Worm (Caenorhabditis elegans) whole organism, L2 larva: ENCODE measurements around the gene F42G4.5.
A peak's percentile ranks its signal among the peaks of the same experiment; 100 is the strongest.

ENCODE experiments used
- C34F6.9 ChIP-seq: fragments of 150-350 bp; optimal IDR thresholded peaks from 2 replicates; lab custom pipeline; 2014; ENCODE audit warnings: missing biosample characterization, missing genetic modification characterization
- F13H6.1 ChIP-seq: sonication (generic microtip); optimal IDR thresholded peaks from 2 replicates; lab custom pipeline; 2016; ENCODE audit warnings: missing genetic modification characterization, missing compliant biosample characterization
- ZK546.5 ChIP-seq: sonication (generic microtip); optimal IDR thresholded peaks from 2 replicates; lab custom pipeline; 2017; ENCODE audit warnings: missing biosample characterization, missing genetic modification characterization
- aly-2 ChIP-seq: fragments of 150-350 bp; optimal IDR thresholded peaks from 2 replicates; lab custom pipeline; 2014; ENCODE audit warnings: missing biosample characterization, missing genetic modification characterization
- blmp-1 ChIP-seq: sonication (generic microtip); optimal IDR thresholded peaks from 2 replicates; lab custom pipeline; 2017; ENCODE audit warnings: missing genetic modification characterization, mild to moderate bottlenecking, missing compliant biosample characterization, antibody characterized with exemption, moderate library complexity; ENCODE audit not compliant: insufficient read depth
- ceh-82 ChIP-seq: fragments of 150-350 bp; optimal IDR thresholded peaks from 2 replicates; lab custom pipeline; 2014; ENCODE audit warnings: missing biosample characterization, missing genetic modification characterization
- crh-2 ChIP-seq: sonication (generic microtip); optimal IDR thresholded peaks from 2 replicates; lab custom pipeline; 2017; ENCODE audit warnings: missing biosample characterization, missing genetic modification characterization
- dmd-4 ChIP-seq: sonication (generic microtip); optimal IDR thresholded peaks from 2 replicates; lab custom pipeline; 2017; ENCODE audit warnings: missing biosample characterization, missing genetic modification characterization
- elt-1 ChIP-seq: fragments of 150-350 bp; optimal IDR thresholded peaks from 2 replicates; lab custom pipeline; 2014; ENCODE audit warnings: missing biosample characterization, missing genetic modification characterization
- fos-1 ChIP-seq: fragments of 150-350 bp; optimal IDR thresholded peaks from 2 replicates; lab custom pipeline; 2014; ENCODE audit warnings: missing biosample characterization, missing genetic modification characterization
- gmeb-1 ChIP-seq: fragments of 150-350 bp; optimal IDR thresholded peaks from 2 replicates; lab custom pipeline; 2014; ENCODE audit warnings: missing biosample characterization, missing genetic modification characterization
- lin-11 ChIP-seq: fragments of 150-350 bp; sonication (generic microtip); optimal IDR thresholded peaks from 2 replicates; lab custom pipeline; 2014; ENCODE audit warnings: missing biosample characterization, missing genetic modification characterization, inconsistent platforms, mixed read lengths
- lin-39 ChIP-seq: fragments of 150-350 bp; optimal IDR thresholded peaks from 2 replicates; lab custom pipeline; 2014; ENCODE audit warnings: missing biosample characterization, missing genetic modification reagents, missing genetic modification characterization
- lsy-2 ChIP-seq, 2 experiments: fragments of 150-350 bp in 1 of 2; sonication (generic microtip) in 1 of 2; optimal IDR thresholded peaks; 2 replicates each; lab custom pipeline; 2014 to 2017; ENCODE audit warnings: missing biosample characterization in 2 of 2, missing genetic modification characterization in 2 of 2
- mbf-1 ChIP-seq: sonication (generic microtip); optimal IDR thresholded peaks from 2 replicates; lab custom pipeline; 2017; ENCODE audit warnings: missing biosample characterization, missing genetic modification characterization
- mdl-1 ChIP-seq, 2 experiments: fragments of 150-350 bp in 1 of 2; sonication (generic microtip) in 1 of 2; optimal IDR thresholded peaks; 2 replicates each; lab custom pipeline; 2017; ENCODE audit warnings: missing biosample characterization in 2 of 2, missing genetic modification characterization in 2 of 2
- nhr-12 ChIP-seq: fragments of 150-350 bp; optimal IDR thresholded peaks from 2 replicates; lab custom pipeline; 2014; ENCODE audit warnings: missing biosample characterization, missing genetic modification characterization
- nhr-129 ChIP-seq: fragments of 150-350 bp; optimal IDR thresholded peaks from 2 replicates; lab custom pipeline; 2014; ENCODE audit warnings: missing biosample characterization, missing genetic modification characterization
- nhr-21 ChIP-seq: fragments of 150-350 bp; optimal IDR thresholded peaks from 2 replicates; lab custom pipeline; 2014; ENCODE audit warnings: missing biosample characterization, missing genetic modification characterization
- peb-1 ChIP-seq: fragments of 150-350 bp; optimal IDR thresholded peaks from 2 replicates; lab custom pipeline; 2014; ENCODE audit warnings: missing biosample characterization, missing genetic modification characterization
- sem-4 ChIP-seq: fragments of 150-350 bp; optimal IDR thresholded peaks from 2 replicates; lab custom pipeline; 2014; ENCODE audit warnings: missing biosample characterization, missing genetic modification reagents, missing genetic modification characterization
- skn-1 ChIP-seq: sonication (generic microtip); optimal IDR thresholded peaks from 2 replicates; lab custom pipeline; 2017; ENCODE audit warnings: missing biosample characterization, missing genetic modification characterization
- sma-3 ChIP-seq: sonication (generic microtip); optimal IDR thresholded peaks from 2 replicates; lab custom pipeline; 2016; ENCODE audit warnings: missing genetic modification reagents, missing genetic modification characterization, missing compliant biosample characterization
- sma-9 ChIP-seq, 2 experiments: fragments of 150-350 bp in 1 of 2; sonication (generic microtip) in 1 of 2; optimal IDR thresholded peaks; 2 replicates each; lab custom pipeline; 2014 to 2016; ENCODE audit warnings: missing genetic modification characterization in 2 of 2, mild to moderate bottlenecking in 1 of 2, missing biosample characterization in 1 of 2, missing compliant biosample characterization in 1 of 2, missing genetic modification reagents in 1 of 2, moderate library complexity in 1 of 2
- snpc-4 ChIP-seq: fragments of 150-350 bp; optimal IDR thresholded peaks from 2 replicates; lab custom pipeline; 2014; ENCODE audit warnings: missing biosample characterization, missing genetic modification characterization
- unc-55 ChIP-seq: fragments of 150-350 bp; sonication (generic microtip); optimal IDR thresholded peaks from 3 replicates; lab custom pipeline; 2014; ENCODE audit warnings: missing biosample characterization, missing genetic modification reagents, missing genetic modification characterization
- unc-62 ChIP-seq: fragments of 150-350 bp; optimal IDR thresholded peaks from 2 replicates; lab custom pipeline; 2014; ENCODE audit warnings: missing biosample characterization, missing genetic modification reagents, missing genetic modification characterization
- zag-1 ChIP-seq: fragments of 150-350 bp; optimal IDR thresholded peaks from 2 replicates; lab custom pipeline; 2014; ENCODE audit warnings: missing biosample characterization, missing genetic modification characterization
- ztf-11 ChIP-seq: sonication (generic microtip); optimal IDR thresholded peaks from 2 replicates; lab custom pipeline; 2017; ENCODE audit warnings: missing biosample characterization, missing genetic modification characterization
- ztf-4 ChIP-seq: fragments of 150-350 bp; optimal IDR thresholded peaks from 2 replicates; lab custom pipeline; 2014; ENCODE audit warnings: missing biosample characterization, missing genetic modification characterization

The F42G4.5 gene

ce11 chrII:13116710-13117109 lies 43.4 kb downstream of the F42G4.5 start, which contains the start of gene rict-1:
Gene rict-1, minus strand, starts transcription at chrII:13116810.
- TF ChIP-seq lin-11 (tag; lab: Kevin White, UChicago) (no peak), nhr-129 (tag; lab: Kevin White, UChicago) (no peak), unc-55 (GFP tag; lab: Kevin White, UChicago) (no peak), F13H6.1 (tag; lab: Kevin White, UChicago) (no peak), zag-1 (tag; lab: Kevin White, UChicago) (no peak), snpc-4 (no peak), ceh-82 (no peak), skn-1 (tag; lab: Kevin White, UChicago) (no peak), crh-2 (tag; lab: Kevin White, UChicago) (no peak), ZK546.5 (tag; lab: Kevin White, UChicago) (no peak), sma-3 (GFP tag; lab: Kevin White, UChicago) (no peak), mbf-1 (tag; lab: Kevin White, UChicago) (no peak), ztf-4 (tag; lab: Kevin White, UChicago) (no peak), nhr-12 (tag; lab: Kevin White, UChicago) (no peak), aly-2 (no peak), elt-1 (tag; lab: Kevin White, UChicago) (no peak), peb-1 (tag; lab: Kevin White, UChicago) (no peak), ztf-11 (tag; lab: Kevin White, UChicago) (no peak)

- TF ChIP-seq unc-62 (GFP tag; lab: Kevin White, UChicago) (no peak), nhr-21 (tag; lab: Kevin White, UChicago) (peak; percentile 21), unc-55 (GFP tag; lab: Kevin White, UChicago) (peak; percentile 70), blmp-1 (tag; lab: Kevin White, UChicago) (no peak), fos-1 (tag; lab: Kevin White, UChicago) (peak; percentile 22), lsy-2 (tag; optimal IDR thresholded peaks at IDR 0.05; lab: Kevin White, UChicago) (peak; percentile 44 to 77), gmeb-1 (tag; lab: Kevin White, UChicago) (peak; percentile 75), mdl-1 (tag; optimal IDR thresholded peaks at IDR 0.05; lab: Kevin White, UChicago) (peak in 1 of 2 experiments; percentile 12), lin-11 (tag; lab: Kevin White, UChicago) (peak; percentile 1), sma-3 (GFP tag; lab: Kevin White, UChicago) (peak; percentile 80), sem-4 (tag; lab: Kevin White, UChicago) (peak; percentile 72), F13H6.1 (tag; lab: Kevin White, UChicago) (peak; percentile 71), snpc-4 (peak; percentile 73), crh-2 (tag; lab: Kevin White, UChicago) (peak; percentile 50), dmd-4 (tag; lab: Kevin White, UChicago) (no peak), nhr-12 (tag; lab: Kevin White, UChicago) (no peak), C34F6.9 (tag; lab: Kevin White, UChicago) (peak; percentile 69), ceh-82 (no peak), sma-9 (GFP tag; optimal IDR thresholded peaks at IDR 0.05; lab: Kevin White, UChicago) (peak; percentile 82), sma-9 (tag; optimal IDR thresholded peaks at IDR 0.05; lab: Kevin White, UChicago) (no peak)
Measured at ce11 chrII:13117135-13117534, 43.9 kb downstream of the F42G4.5 start, which contains the start of gene gfm-1. Gene gfm-1, plus strand, starts transcription at chrII:13117483.

- no peak for TF ChIP-seq sem-4 (tag; lab: Kevin White, UChicago)
- no peak for TF ChIP-seq lin-39 (tag; lab: Kevin White, UChicago)
Measured at ce11 chrII:13122720-13123119, 49.4 kb downstream of the F42G4.5 start, which contains the start of gene bath-45. Gene bath-45, plus strand, starts transcription at chrII:13123020.
